Worm (Caenorhabditis elegans) whole organism, L1 larva: ENCODE measurements around the gene nhr-131.

Source experiments
- alr-1 ChIP-seq: fragments of 200-800 bp; sonication (Bioruptor generic); optimal IDR thresholded peaks from 2 replicates; lab custom pipeline; 2018; ENCODE audit warnings: borderline replicate concordance, mild to moderate bottlenecking, missing genetic modification characterization, missing compliant biosample characterization
- dpl-1 ChIP-seq, 3 experiments: fragments of 150-350 bp in 2 of 3; sonication (generic microtip) in 1 of 3; optimal IDR thresholded peaks; 2 replicates each; lab custom pipeline; 2014 to 2017; ENCODE audit warnings: missing biosample characterization in 3 of 3, missing genetic modification characterization in 3 of 3, missing genetic modification reagents in 3 of 3
- lir-3 ChIP-seq: sonication (generic microtip); optimal IDR thresholded peaks from 2 replicates; lab custom pipeline; 2016; ENCODE audit warnings: mild to moderate bottlenecking, missing genetic modification characterization, moderate library complexity, missing compliant biosample characterization; ENCODE audit not compliant: poor library complexity

ce11 chrV:519445-519844 is 25.3 kb downstream of the nhr-131 start, which contains the start of gene nhr-210:
- TF ChIP-seq alr-1 (no peak), lir-3 (tag; lab: Kevin White, UChicago) (no peak), dpl-1 (GFP tag; optimal IDR thresholded peaks at IDR 0.05; lab: Kevin White, UChicago) (no peak)
